Worm (Caenorhabditis elegans) whole organism, L1 larva: ENCODE results near the gene fbxb-55.

ENCODE experiments used
- C16A3.4 ChIP-seq: fragments of 150-350 bp; optimal IDR thresholded peaks from 2 replicates; lab custom pipeline; 2014; ENCODE audit warnings: missing biosample characterization, missing genetic modification characterization
- F16B12.6 ChIP-seq: fragments of 150-350 bp; optimal IDR thresholded peaks from 2 replicates; lab custom pipeline; 2014; ENCODE audit warnings: missing biosample characterization, missing genetic modification characterization
- Y116A8C.19 ChIP-seq: sonication (generic microtip); optimal IDR thresholded peaks from 2 replicates; lab custom pipeline; 2016; ENCODE audit warnings: missing compliant biosample characterization, missing genetic modification characterization, borderline replicate concordance
- aha-1 ChIP-seq: fragments of 150-350 bp; optimal IDR thresholded peaks from 2 replicates; lab custom pipeline; 2014; ENCODE audit warnings: missing biosample characterization, missing genetic modification characterization
- ceh-63 ChIP-seq: fragments of 200-800 bp; sonication (Bioruptor generic); optimal IDR thresholded peaks from 2 replicates; lab custom pipeline; 2018; ENCODE audit warnings: mild to moderate bottlenecking, missing genetic modification characterization, missing compliant biosample characterization
- ceh-8 ChIP-seq: fragments of 200-800 bp; sonication (Bioruptor generic); optimal IDR thresholded peaks from 2 replicates; lab custom pipeline; 2018; ENCODE audit warnings: mild to moderate bottlenecking, missing genetic modification characterization, moderate library complexity, missing compliant biosample characterization
- ceh-82 ChIP-seq, 3 experiments: fragments of 150-350 bp in 1 of 3; sonication (generic microtip) in 2 of 3; optimal IDR thresholded peaks; 2 replicates each; lab custom pipeline; 2014 to 2017; ENCODE audit warnings: missing biosample characterization in 3 of 3, missing genetic modification characterization in 3 of 3
- ceh-88 ChIP-seq: fragments of 200-800 bp; sonication (Bioruptor generic); IDR thresholded peaks from 2 replicates; pipeline ENCODE4 v1.3.6; 2022; ENCODE audit warnings: missing genetic modification characterization, missing compliant biosample characterization
- ces-1 ChIP-seq: fragments of 150-350 bp; optimal IDR thresholded peaks from 2 replicates; lab custom pipeline; 2014; ENCODE audit warnings: missing biosample characterization, missing genetic modification reagents, missing genetic modification characterization
- efl-1 ChIP-seq, 4 experiments: fragments of 150-350 bp; optimal IDR thresholded peaks in 3 of 4; peaks in 1 of 4; 1 replicate in 1 of 4; 2 replicates in 3 of 4; lab custom pipeline; 2014; ENCODE audit warnings: missing biosample characterization in 2 of 4, missing genetic modification characterization in 2 of 4, missing genetic modification reagents in 2 of 4
- egl-27 ChIP-seq, 2 experiments: fragments of 150-350 bp in 1 of 2; sonication (generic microtip); optimal IDR thresholded peaks; 3 replicates each; lab custom pipeline; 2017 to 2018; ENCODE audit warnings: missing biosample characterization in 2 of 2, missing genetic modification characterization in 2 of 2, missing genetic modification reagents in 2 of 2
- elt-3 ChIP-seq, 6 experiments: fragments of 150-350 bp in 1 of 6; sonication (generic microtip); optimal IDR thresholded peaks; 2 replicates each; lab custom pipeline; 2017 to 2018; ENCODE audit warnings: missing biosample characterization in 6 of 6, missing genetic modification characterization in 6 of 6, inconsistent platforms in 1 of 6
- ets-5 ChIP-seq: fragments of 200-800 bp; sonication (Bioruptor generic); IDR thresholded peaks from 2 replicates; pipeline ENCODE4 v1.3.6; 2022; ENCODE audit warnings: missing genetic modification characterization, missing compliant biosample characterization
- fkh-10 ChIP-seq: sonication (generic microtip); optimal IDR thresholded peaks from 2 replicates; lab custom pipeline; 2017; ENCODE audit warnings: missing biosample characterization, missing genetic modification reagents, missing genetic modification characterization
- fkh-4 ChIP-seq: sonication (generic microtip); optimal IDR thresholded peaks from 2 replicates; lab custom pipeline; 2016; ENCODE audit warnings: missing compliant biosample characterization, missing genetic modification characterization, borderline replicate concordance
- grh-1 ChIP-seq: fragments of 200-800 bp; sonication (Bioruptor generic); IDR thresholded peaks from 2 replicates; pipeline ENCODE4 v1.3.6; 2022; ENCODE audit warnings: missing genetic modification reagents, missing genetic modification characterization, missing compliant biosample characterization
- hlh-17 ChIP-seq: fragments of 200-800 bp; sonication (Bioruptor generic); optimal IDR thresholded peaks from 2 replicates; lab custom pipeline; 2018; ENCODE audit warnings: missing genetic modification characterization, mild to moderate bottlenecking, missing compliant biosample characterization, moderate library complexity, borderline replicate concordance
- hpl-2 ChIP-seq: fragments of 150-350 bp; optimal IDR thresholded peaks from 2 replicates; lab custom pipeline; 2014; ENCODE audit warnings: missing biosample characterization, missing genetic modification reagents, missing genetic modification characterization
- isw-1 ChIP-seq: fragments of 200-800 bp; sonication (Bioruptor generic); IDR thresholded peaks from 2 replicates; pipeline ENCODE4 v1.3.6; 2022; ENCODE audit warnings: missing genetic modification characterization, missing compliant biosample characterization
- jun-1 ChIP-seq: fragments of 150-350 bp; optimal IDR thresholded peaks from 2 replicates; lab custom pipeline; 2014; ENCODE audit warnings: missing biosample characterization, missing genetic modification reagents, missing genetic modification characterization
- lin-13 ChIP-seq: fragments of 150-350 bp; optimal IDR thresholded peaks from 2 replicates; lab custom pipeline; 2014; ENCODE audit warnings: missing biosample characterization, missing genetic modification reagents, missing genetic modification characterization
- lin-15B ChIP-seq: fragments of 150-350 bp; sonication (generic microtip); optimal IDR thresholded peaks from 3 replicates; lab custom pipeline; 2014; ENCODE audit warnings: missing biosample characterization, missing genetic modification characterization
- lin-35 ChIP-seq, 2 experiments: fragments of 150-350 bp; optimal IDR thresholded peaks; 2 replicates each; lab custom pipeline; 2014; ENCODE audit warnings: missing biosample characterization in 2 of 2, missing genetic modification characterization in 2 of 2, missing genetic modification reagents in 2 of 2
- lir-3 ChIP-seq: sonication (generic microtip); optimal IDR thresholded peaks from 2 replicates; lab custom pipeline; 2016; ENCODE audit warnings: mild to moderate bottlenecking, missing genetic modification characterization, moderate library complexity, missing compliant biosample characterization; ENCODE audit not compliant: poor library complexity
- lsy-2 ChIP-seq, 2 experiments: fragments of 150-350 bp; optimal IDR thresholded peaks; 2 replicates each; lab custom pipeline; 2014; ENCODE audit warnings: missing biosample characterization in 2 of 2, missing genetic modification characterization in 2 of 2
- mab-9 ChIP-seq: fragments of 200-800 bp; sonication (Bioruptor generic); IDR thresholded peaks from 2 replicates; pipeline ENCODE4 v1.3.6; 2022; ENCODE audit warnings: missing genetic modification reagents, missing genetic modification characterization, missing compliant biosample characterization
- mdl-1 ChIP-seq, 2 experiments: fragments of 150-350 bp; optimal IDR thresholded peaks; 2 replicates each; lab custom pipeline; 2014 to 2017; ENCODE audit warnings: missing biosample characterization in 2 of 2, missing genetic modification characterization in 2 of 2, inconsistent platforms in 1 of 2
- mef-2 ChIP-seq: fragments of 150-350 bp; optimal IDR thresholded peaks from 2 replicates; lab custom pipeline; 2014; ENCODE audit warnings: missing biosample characterization, missing genetic modification characterization
- mep-1 ChIP-seq: fragments of 150-350 bp; optimal IDR thresholded peaks from 2 replicates; lab custom pipeline; 2014; ENCODE audit warnings: missing biosample characterization, missing genetic modification characterization
- nhr-19 ChIP-seq: fragments of 200-800 bp; sonication (Bioruptor generic); conservative IDR thresholded peaks from 2 replicates; pipeline ENCODE4 v1.3.6; 2022; ENCODE audit warnings: missing genetic modification characterization, missing compliant biosample characterization
- nhr-237 ChIP-seq: fragments of 150-350 bp; optimal IDR thresholded peaks from 2 replicates; lab custom pipeline; 2014; ENCODE audit warnings: missing biosample characterization, missing genetic modification characterization
- nhr-71 ChIP-seq: sonication (generic microtip); optimal IDR thresholded peaks from 2 replicates; lab custom pipeline; 2016; ENCODE audit warnings: mild to moderate bottlenecking, missing genetic modification characterization, moderate library complexity, missing compliant biosample characterization
- nhr-77 ChIP-seq: fragments of 150-350 bp; optimal IDR thresholded peaks from 2 replicates; lab custom pipeline; 2014; ENCODE audit warnings: missing biosample characterization, missing genetic modification characterization
- nhr-85 ChIP-seq: sonication (generic microtip); peaks from one replicate; lab custom pipeline; 2016; ENCODE audit warnings: missing genetic modification characterization, inconsistent platforms, missing compliant biosample characterization
- nhr-90 ChIP-seq: sonication (generic microtip); optimal IDR thresholded peaks from 2 replicates; lab custom pipeline; 2016; ENCODE audit warnings: mild to moderate bottlenecking, missing genetic modification characterization, missing compliant biosample characterization; ENCODE audit not compliant: poor library complexity
- pqm-1 ChIP-seq: sonication (generic microtip); optimal IDR thresholded peaks from 3 replicates; lab custom pipeline; 2017; ENCODE audit warnings: missing biosample characterization, missing genetic modification characterization
- rnt-1 ChIP-seq: sonication (generic microtip); optimal IDR thresholded peaks from 2 replicates; lab custom pipeline; 2016; ENCODE audit warnings: mild to moderate bottlenecking, missing genetic modification characterization, moderate library complexity, missing compliant biosample characterization
- skn-1 ChIP-seq: fragments of 150-350 bp; optimal IDR thresholded peaks from 2 replicates; lab custom pipeline; 2014; ENCODE audit warnings: missing biosample characterization, missing genetic modification characterization
- snu-23 ChIP-seq: sonication (generic microtip); optimal IDR thresholded peaks from 2 replicates; lab custom pipeline; 2016; ENCODE audit warnings: missing genetic modification characterization, missing compliant biosample characterization
- sptf-1 ChIP-seq: fragments of 150-350 bp; optimal IDR thresholded peaks from 2 replicates; lab custom pipeline; 2014; ENCODE audit warnings: missing biosample characterization, missing genetic modification characterization
- sup-37 ChIP-seq: fragments of 200-800 bp; sonication (Bioruptor generic); optimal IDR thresholded peaks from 2 replicates; lab custom pipeline; 2018; ENCODE audit warnings: mild to moderate bottlenecking, missing genetic modification characterization, missing compliant biosample characterization
- swsn-7 ChIP-seq: sonication (generic microtip); optimal IDR thresholded peaks from 2 replicates; lab custom pipeline; 2016; ENCODE audit warnings: missing genetic modification characterization, missing compliant biosample characterization
- unc-130 ChIP-seq: fragments of 150-350 bp; optimal IDR thresholded peaks from 2 replicates; lab custom pipeline; 2017; ENCODE audit warnings: missing biosample characterization, missing genetic modification characterization, inconsistent platforms
- unc-30 ChIP-seq: sonication (generic microtip); optimal IDR thresholded peaks from 2 replicates; lab custom pipeline; 2017; ENCODE audit warnings: missing biosample characterization, missing genetic modification characterization
- unc-86 ChIP-seq: sonication (generic microtip); optimal IDR thresholded peaks from 2 replicates; lab custom pipeline; 2016; ENCODE audit warnings: missing genetic modification characterization, missing compliant biosample characterization
- unc-98 ChIP-seq: fragments of 200-800 bp; sonication (Bioruptor generic); IDR thresholded peaks from 2 replicates; pipeline ENCODE4 v1.3.6; 2022; ENCODE audit warnings: missing genetic modification characterization, missing compliant biosample characterization
- vab-15 ChIP-seq: sonication (generic microtip); optimal IDR thresholded peaks from 2 replicates; lab custom pipeline; 2017; ENCODE audit warnings: missing genotype, mild to moderate bottlenecking, missing genetic modification characterization, missing compliant biosample characterization
- xbp-1 ChIP-seq: sonication (generic microtip); optimal IDR thresholded peaks from 2 replicates; lab custom pipeline; 2016; ENCODE audit warnings: missing genetic modification characterization, missing compliant biosample characterization
- zip-4 ChIP-seq: fragments of 200-800 bp; sonication (Bioruptor generic); optimal IDR thresholded peaks from 2 replicates; lab custom pipeline; 2018; ENCODE audit warnings: mild to moderate bottlenecking, missing genetic modification characterization, moderate library complexity, missing compliant biosample characterization

Gene fbxb-55

DNA sequence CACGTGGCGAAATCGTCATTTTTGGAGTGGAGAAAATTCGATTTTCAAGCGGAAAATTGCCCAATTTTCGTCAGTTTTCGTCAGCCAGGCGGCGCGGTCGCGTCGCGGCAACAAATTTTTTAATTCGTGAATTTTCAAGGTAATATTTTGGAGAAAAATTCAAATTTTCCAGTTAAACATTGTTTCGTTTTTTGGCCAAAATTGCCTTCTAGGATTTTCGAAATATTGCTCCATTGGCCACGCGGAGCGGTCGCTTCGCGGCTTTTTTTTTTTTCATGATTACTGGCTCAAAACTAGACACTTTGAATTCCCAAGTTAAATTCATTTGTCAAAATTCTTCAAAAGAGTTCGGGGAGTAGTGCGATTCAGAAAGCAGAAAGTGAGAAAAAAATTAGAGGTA, 21.0 kb upstream of the fbxb-55 start:
- no peak for TF ChIP-seq lin-13
- TF ChIP-seq nhr-85 (tag; lab: Kevin White, UChicago): peak; percentile 3
- no peak for TF ChIP-seq efl-1 (optimal IDR thresholded peaks at IDR 0.05; lab: Kevin White, UChicago)
- TF ChIP-seq efl-1 (GFP tag; optimal IDR thresholded peaks at IDR 0.05 in 1 of 2; lab: Kevin White, UChicago): peak in 1 of 2 experiments; percentile 13

ce11 chrIV:4049398-4049998, 19.1 kb upstream of the fbxb-55 start, which contains the start of gene pcn-1:
Gene pcn-1, minus strand, starts transcription at chrIV:4049448.
- TF ChIP-seq swsn-7 (tag; lab: Kevin White, UChicago) (peak; percentile 98), efl-1 (optimal IDR thresholded peaks at IDR 0.05; lab: Kevin White, UChicago) (peak; percentile 99), efl-1 (GFP tag; optimal IDR thresholded peaks at IDR 0.05 in 1 of 2; lab: Kevin White, UChicago) (peak; percentile 98 to 100), ets-5 (no peak), fkh-4 (tag; lab: Kevin White, UChicago) (peak; percentile 91), unc-130 (tag; lab: Kevin White, UChicago) (peak; percentile 82), rnt-1 (tag; lab: Kevin White, UChicago) (peak; percentile 97), unc-30 (tag; lab: Kevin White, UChicago) (no peak), isw-1 (peak; percentile 98), hpl-2 (GFP tag; lab: Kevin White, UChicago) (peak; percentile 89), nhr-71 (tag; lab: Kevin White, UChicago) (peak; percentile 99), lin-35 (GFP tag; optimal IDR thresholded peaks at IDR 0.05; lab: Kevin White, UChicago) (peak; percentile 98), ces-1 (GFP tag; lab: Kevin White, UChicago) (no peak), lsy-2 (tag; optimal IDR thresholded peaks at IDR 0.05; lab: Kevin White, UChicago) (peak; percentile 95 to 96), lir-3 (tag; lab: Kevin White, UChicago) (no peak), jun-1 (tag; lab: Kevin White, UChicago) (peak; percentile 91), ceh-82 (tag; optimal IDR thresholded peaks at IDR 0.05; lab: Kevin White, UChicago) (peak; percentile 93 to 95 (median 93)), xbp-1 (tag; lab: Kevin White, UChicago) (peak; percentile 97), ceh-88 (GFP tag; lab: Robert Waterston, UW) (peak; percentile 94), pqm-1 (tag; lab: Kevin White, UChicago) (no peak), sup-37 (GFP tag; lab: Kevin White, UChicago) (peak; percentile 96), grh-1 (peak; percentile 96), Y116A8C.19 (tag; lab: Kevin White, UChicago) (peak; percentile 37), lin-15B (tag; lab: Kevin White, UChicago) (peak; percentile 91), skn-1 (tag; lab: Kevin White, UChicago) (peak; percentile 83), ceh-63 (GFP tag; lab: Kevin White, UChicago) (peak; percentile 80), nhr-237 (peak; percentile 71), elt-3 (tag; optimal IDR thresholded peaks at IDR 0.05; lab: Kevin White, UChicago) (peak in 3 of 6 experiments; percentile 63 to 92 (median 91)), mdl-1 (tag; optimal IDR thresholded peaks at IDR 0.05; lab: Kevin White, UChicago) (peak in 1 of 2 experiments; percentile 66), unc-98 (GFP tag; lab: Robert Waterston, UW) (peak; percentile 93), sptf-1 (tag; lab: Kevin White, UChicago) (no peak), nhr-77 (tag; lab: Kevin White, UChicago) (peak; percentile 80), aha-1 (tag; lab: Kevin White, UChicago) (peak; percentile 39), mep-1 (tag; lab: Kevin White, UChicago) (peak; percentile 99), fkh-10 (GFP tag; lab: Kevin White, UChicago) (peak; percentile 87), vab-15 (tag; lab: Kevin White, UChicago) (peak; percentile 48), mef-2 (tag; lab: Kevin White, UChicago) (peak; percentile 46), F16B12.6 (tag; lab: Kevin White, UChicago) (peak; percentile 95), zip-4 (GFP tag; lab: Kevin White, UChicago) (peak; percentile 94), unc-86 (tag; lab: Kevin White, UChicago) (peak; percentile 97), snu-23 (GFP tag; lab: Kevin White, UChicago) (peak; percentile 96), hlh-17 (GFP tag; lab: Kevin White, UChicago) (no peak), nhr-90 (tag; lab: Kevin White, UChicago) (peak; percentile 98), mab-9 (GFP tag; lab: Robert Waterston, UW) (peak; percentile 96), nhr-19 (peak; percentile 97), C16A3.4 (peak; percentile 91), ceh-8 (GFP tag; lab: Kevin White, UChicago) (peak; percentile 95), egl-27 (tag; optimal IDR thresholded peaks at IDR 0.05; lab: Kevin White, UChicago) (peak in 1 of 2 experiments; percentile 24)
